Worm (Caenorhabditis elegans) whole organism, L3 larva: ENCODE results near the gene str-20.
A peak's percentile ranks its signal among the peaks of the same experiment; 100 is the strongest.

Experiments
- aly-2 ChIP-seq: fragments of 150-350 bp; optimal IDR thresholded peaks from 2 replicates; lab custom pipeline; 2014; ENCODE audit warnings: missing biosample characterization, missing genetic modification characterization
- ama-1 ChIP-seq: fragments of 150-350 bp; optimal IDR thresholded peaks from 2 replicates; lab custom pipeline; 2018
- ceh-82 ChIP-seq: fragments of 150-350 bp; optimal IDR thresholded peaks from 2 replicates; lab custom pipeline; 2014; ENCODE audit warnings: missing biosample characterization, missing genetic modification characterization
- elt-2 ChIP-seq: sonication (generic microtip); optimal IDR thresholded peaks from 2 replicates; lab custom pipeline; 2016; ENCODE audit warnings: missing genetic modification reagents, mild to moderate bottlenecking, missing genetic modification characterization, missing compliant biosample characterization
- eor-1 ChIP-seq, 2 experiments: fragments of 150-350 bp; optimal IDR thresholded peaks; 2 replicates each; lab custom pipeline; 2014 to 2018; ENCODE audit warnings: missing biosample characterization in 2 of 2, missing genetic modification characterization in 2 of 2
- mdl-1 ChIP-seq: fragments of 150-350 bp; optimal IDR thresholded peaks from 2 replicates; lab custom pipeline; 2014; ENCODE audit warnings: missing biosample characterization, missing genetic modification characterization
- nhr-11 ChIP-seq: fragments of 150-350 bp; optimal IDR thresholded peaks from 2 replicates; lab custom pipeline; 2014; ENCODE audit warnings: missing biosample characterization, missing genetic modification characterization
- nhr-237 ChIP-seq: fragments of 150-350 bp; optimal IDR thresholded peaks from 2 replicates; lab custom pipeline; 2014; ENCODE audit warnings: missing biosample characterization, missing genetic modification characterization
- nhr-28 ChIP-seq: fragments of 150-350 bp; optimal IDR thresholded peaks from 2 replicates; lab custom pipeline; 2014; ENCODE audit warnings: missing biosample characterization, missing genetic modification characterization
- pha-4 ChIP-seq: fragments of 150-350 bp; optimal IDR thresholded peaks from 2 replicates; lab custom pipeline; 2014; ENCODE audit warnings: missing biosample characterization, missing genetic modification reagents, missing genetic modification characterization
- pqm-1 ChIP-seq: fragments of 150-350 bp; optimal IDR thresholded peaks from 2 replicates; lab custom pipeline; 2017; ENCODE audit warnings: missing biosample characterization, missing genetic modification characterization, inconsistent platforms
- skn-1 ChIP-seq: fragments of 150-350 bp; optimal IDR thresholded peaks from 2 replicates; lab custom pipeline; 2014; ENCODE audit warnings: missing biosample characterization, missing genetic modification characterization
- unc-62 ChIP-seq: fragments of 150-350 bp; sonication (generic microtip); optimal IDR thresholded peaks from 4 replicates; lab custom pipeline; 2014; ENCODE audit warnings: missing biosample characterization, missing genetic modification reagents, missing genetic modification characterization

ce11 chrV:730216-730615 lies 26.1 kb upstream of the str-20 start:
- no peak for TF ChIP-seq unc-62 (GFP tag; lab: Kevin White, UChicago)
- no peak for TF ChIP-seq skn-1 (tag; lab: Kevin White, UChicago)
- TF ChIP-seq nhr-28: no peak
- no peak for TF ChIP-seq nhr-11 (tag; lab: Kevin White, UChicago)
- TF ChIP-seq nhr-237 (tag; lab: Kevin White, UChicago): no peak
- TF ChIP-seq pqm-1: peak; percentile 87
- TF ChIP-seq mdl-1 (tag; lab: Kevin White, UChicago): no peak
- peak; percentile 87 for TF ChIP-seq ama-1 (lab: Kevin White, UChicago)
- TF ChIP-seq eor-1 (tag; optimal IDR thresholded peaks at IDR 0.05; lab: Kevin White, UChicago): no peak
- TF ChIP-seq aly-2 (tag; lab: Kevin White, UChicago): no peak
- no peak for TF ChIP-seq ceh-82
- peak; percentile 92 for TF ChIP-seq elt-2 (tag; lab: Kevin White, UChicago)
- peak; percentile 86 for TF ChIP-seq pha-4
